Worm (Caenorhabditis elegans): ENCODE measurements around the gene F59B1.6.

F59B1.6 gene

ce11 chrV:3632249-3633030, 949 bp upstream of the F59B1.6 start:
- TF ChIP-seq aptf-3 (GFP tag; IDR thresholded peaks at IDR 0.05): no peak
- no peak for TF ChIP-seq lag-1 (GFP tag; IDR thresholded peaks at IDR 0.05)
- no peak for TF ChIP-seq Y53F4B.3 (GFP tag; IDR thresholded peaks at IDR 0.05)
- TF ChIP-seq nhr-120 (GFP tag; IDR thresholded peaks at IDR 0.05): no peak
- no peak for TF ChIP-seq him-1 (tag; optimal IDR thresholded peaks at IDR 0.05)
- TF ChIP-seq bed-2 (GFP tag; IDR thresholded peaks at IDR 0.05): no peak
- TF ChIP-seq ztf-25 (GFP tag; IDR thresholded peaks at IDR 0.05): no peak
- TF ChIP-seq egl-44 (GFP tag; IDR thresholded peaks at IDR 0.05): peak; percentile 45; the same call in 1 of the 2 replicates
- no peak for TF ChIP-seq F10E7.11 (tag; optimal IDR thresholded peaks at IDR 0.05)
- no peak for TF ChIP-seq xnd-1 (tag; optimal IDR thresholded peaks at IDR 0.05)
- TF ChIP-seq egrh-3 (GFP tag; IDR thresholded peaks at IDR 0.05): no peak
- no peak for TF ChIP-seq mxl-1 (tag; optimal IDR thresholded peaks at IDR 0.05)
- TF ChIP-seq die-1 (tag; optimal IDR thresholded peaks at IDR 0.05): no peak
- no peak for TF ChIP-seq K11D2.4 (GFP tag; IDR thresholded peaks at IDR 0.05)
- no peak for TF ChIP-seq lsl-1 (GFP tag; optimal IDR thresholded peaks at IDR 0.05)
- no peak for TF ChIP-seq F33H1.4 (GFP tag; IDR thresholded peaks at IDR 0.05)
- TF ChIP-seq ets-4 (GFP tag; optimal IDR thresholded peaks at IDR 0.05): no peak
- TF ChIP-seq atf-7 (tag; optimal IDR thresholded peaks at IDR 0.05): peak; percentile 56
- no peak for TF ChIP-seq hsf-1 (GFP tag; IDR thresholded peaks at IDR 0.05)
- no peak for TF ChIP-seq akir-1 (GFP tag; optimal IDR thresholded peaks at IDR 0.05)
- no peak for TF ChIP-seq bed-1 (GFP tag; IDR thresholded peaks at IDR 0.05)
- peak in 1 of 2 experiments; percentile 19 for TF ChIP-seq let-607 (tag; optimal IDR thresholded peaks at IDR 0.05)
- no peak for TF ChIP-seq F57A8.1 (GFP tag; optimal IDR thresholded peaks at IDR 0.05)
- no peak for TF ChIP-seq lin-40 (tag; optimal IDR thresholded peaks at IDR 0.05)
- TF ChIP-seq B0336.3 (GFP tag; IDR thresholded peaks at IDR 0.05): no peak
- TF ChIP-seq ztf-18 (tag; optimal IDR thresholded peaks at IDR 0.05): no peak
- TF ChIP-seq pbrm-1 (GFP tag; IDR thresholded peaks at IDR 0.05): no peak
- no peak for TF ChIP-seq athp-1 (tag; optimal IDR thresholded peaks at IDR 0.05)
- peak; percentile 36 for TF ChIP-seq ztf-22 (GFP tag; optimal IDR thresholded peaks at IDR 0.05)
- no peak for TF ChIP-seq ceh-27 (GFP tag; optimal IDR thresholded peaks at IDR 0.05)
- TF ChIP-seq nhr-80 (tag; optimal IDR thresholded peaks at IDR 0.05): peak; percentile 77
- no peak for TF ChIP-seq mes-4 (tag; optimal IDR thresholded peaks at IDR 0.05)
- no peak for TF ChIP-seq ccch-3 (GFP tag; optimal IDR thresholded peaks at IDR 0.05)
- TF ChIP-seq Y79H2A.3 (GFP tag; conservative IDR thresholded peaks at IDR 0.05): no peak

ce11 chrV:3626944-3627343, 4.5 kb downstream of the F59B1.6 start, which contains the start of gene F59B1.4:
F59B1.4 (minus strand) TSS chrV:3627044.
- TF ChIP-seq F23B12.7 (tag; optimal IDR thresholded peaks at IDR 0.05; ENCODE audit: insufficient read depth): no peak
- TF ChIP-seq nhr-27 (tag; optimal IDR thresholded peaks at IDR 0.05): no peak
- TF ChIP-seq nfya-1 (tag; optimal IDR thresholded peaks at IDR 0.05; ENCODE audit: borderline replicate concordance, insufficient read depth): no peak
- no peak for TF ChIP-seq lin-54 (GFP tag; optimal IDR thresholded peaks at IDR 0.05)
- no peak for TF ChIP-seq madf-10 (tag; optimal IDR thresholded peaks at IDR 0.05)
- no peak for TF ChIP-seq nfya-2 (GFP tag; IDR thresholded peaks at IDR 0.05)
- no peak for TF ChIP-seq F22D6.2 (tag; optimal IDR thresholded peaks at IDR 0.05)
- TF ChIP-seq ztf-6 (GFP tag; IDR thresholded peaks at IDR 0.05): no peak
- TF ChIP-seq Y53F4B.3 (GFP tag; IDR thresholded peaks at IDR 0.05): no peak
- TF ChIP-seq ztf-26 (tag; optimal IDR thresholded peaks at IDR 0.05): no peak
